Worm (Caenorhabditis elegans) whole organism, L4 larva: ENCODE data around the gene R02D3.8.

Source experiments
- ZK546.5 ChIP-seq, 2 experiments: sonication (generic microtip); optimal IDR thresholded peaks; 2 replicates each; lab custom pipeline; 2017; ENCODE audit warnings: missing biosample characterization in 2 of 2, missing genetic modification characterization in 2 of 2
- daf-16 ChIP-seq, 3 experiments: sonication (generic microtip); optimal IDR thresholded peaks; 2 replicates each; lab custom pipeline; 2016 to 2017; ENCODE audit warnings: missing genetic modification characterization in 3 of 3, missing genetic modification reagents in 3 of 3, mild to moderate bottlenecking in 2 of 3, missing compliant biosample characterization in 2 of 3, missing biosample characterization in 1 of 3, moderate library complexity in 1 of 3
- dpl-1 ChIP-seq: fragments of 150-350 bp; optimal IDR thresholded peaks from 2 replicates; lab custom pipeline; 2014; ENCODE audit warnings: missing biosample characterization, missing genetic modification reagents, missing genetic modification characterization
- duxl-1 ChIP-seq: sonication (generic microtip); optimal IDR thresholded peaks from 2 replicates; lab custom pipeline; 2016; ENCODE audit warnings: mild to moderate bottlenecking, missing genetic modification characterization, moderate library complexity, missing compliant biosample characterization; ENCODE audit not compliant: poor library complexity
- egl-27 ChIP-seq: sonication (generic microtip); optimal IDR thresholded peaks from 3 replicates; lab custom pipeline; 2017; ENCODE audit warnings: missing biosample characterization, missing genetic modification reagents, missing genetic modification characterization
- egl-43 ChIP-seq: fragments of 200-800 bp; sonication (Bioruptor generic); IDR thresholded peaks from 2 replicates; pipeline ENCODE4 v1.3.6; 2022; ENCODE audit warnings: missing genetic modification reagents, missing genetic modification characterization, missing compliant biosample characterization
- nhr-28 ChIP-seq: fragments of 150-350 bp; optimal IDR thresholded peaks from 2 replicates; lab custom pipeline; 2014; ENCODE audit warnings: missing biosample characterization, missing genetic modification characterization

ce11 chrIV:252454-252853 is 4.5 kb downstream of the R02D3.8 start, which contains the start of gene grl-19:
- TF ChIP-seq dpl-1 (GFP tag; lab: Kevin White, UChicago) (no peak), ZK546.5 (tag; optimal IDR thresholded peaks at IDR 0.05; lab: Kevin White, UChicago) (no peak), nhr-28 (no peak), egl-27 (no peak), egl-43 (GFP tag; lab: Robert Waterston, UW) (no peak), duxl-1 (no peak), daf-16 (GFP tag; optimal IDR thresholded peaks at IDR 0.05; lab: Kevin White, UChicago) (no peak), daf-16 (tag; optimal IDR thresholded peaks at IDR 0.05; lab: Kevin White, UChicago) (no peak)
